Worm (Caenorhabditis elegans): ENCODE measurements around the gene srx-137.

srx-137 gene

DNA sequence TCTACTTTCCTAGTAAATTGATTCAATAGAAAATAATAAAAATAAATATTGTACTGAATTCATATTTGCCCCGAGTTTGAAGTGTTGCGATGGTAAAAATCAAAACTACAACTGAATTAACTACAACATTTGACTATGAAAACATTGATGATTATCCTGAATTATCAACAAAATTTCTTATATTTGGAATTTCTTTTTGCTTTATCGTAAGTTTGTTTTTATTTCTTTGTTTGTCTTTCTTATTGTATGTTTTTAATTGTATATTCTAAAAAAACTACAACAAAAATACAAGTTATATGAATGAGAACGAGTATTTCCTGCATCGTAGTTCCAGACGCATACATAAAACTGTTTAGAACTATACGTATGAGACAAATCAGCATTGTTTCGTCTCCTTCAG lies 25.4 kb upstream of the srx-137 start, which contains the start of gene srx-128:
Gene srx-128 (plus strand): TSS at position 301 of the 400 bp plus-strand sequence.
- TF ChIP-seq pha-4 (tag; optimal IDR thresholded peaks at IDR 0.05): no peak
- TF ChIP-seq elt-3 (tag; optimal IDR thresholded peaks at IDR 0.05): no peak
- TF ChIP-seq lin-15B (tag; optimal IDR thresholded peaks at IDR 0.05): no peak
- TF ChIP-seq unc-62 (GFP tag; optimal IDR thresholded peaks at IDR 0.05): no peak
- TF ChIP-seq nhr-67 (tag; optimal IDR thresholded peaks at IDR 0.05): no peak
- TF ChIP-seq sea-2 (GFP tag; optimal IDR thresholded peaks at IDR 0.05): no peak
- TF ChIP-seq daf-12 (tag; optimal IDR thresholded peaks at IDR 0.05): no peak
- TF ChIP-seq snpc-4 (tag; optimal IDR thresholded peaks at IDR 0.05): no peak
- no peak for TF ChIP-seq elt-1 (tag; optimal IDR thresholded peaks at IDR 0.05)
- TF ChIP-seq jun-1 (tag; optimal IDR thresholded peaks at IDR 0.05): no peak
- no peak for TF ChIP-seq nhr-12 (tag; optimal IDR thresholded peaks at IDR 0.05)
- TF ChIP-seq mml-1 (tag; optimal IDR thresholded peaks at IDR 0.05): no peak
- TF ChIP-seq aly-2 (tag; optimal IDR thresholded peaks at IDR 0.05): no peak
- TF ChIP-seq eor-1 (tag; optimal IDR thresholded peaks at IDR 0.05): no peak
- TF ChIP-seq egl-27 (tag; optimal IDR thresholded peaks at IDR 0.05): no peak
- no peak for TF ChIP-seq elt-2 (tag; optimal IDR thresholded peaks at IDR 0.05)
- TF ChIP-seq pqm-1 (tag; optimal IDR thresholded peaks at IDR 0.05): no peak
- TF ChIP-seq zag-1 (tag; optimal IDR thresholded peaks at IDR 0.05): no peak

DNA sequence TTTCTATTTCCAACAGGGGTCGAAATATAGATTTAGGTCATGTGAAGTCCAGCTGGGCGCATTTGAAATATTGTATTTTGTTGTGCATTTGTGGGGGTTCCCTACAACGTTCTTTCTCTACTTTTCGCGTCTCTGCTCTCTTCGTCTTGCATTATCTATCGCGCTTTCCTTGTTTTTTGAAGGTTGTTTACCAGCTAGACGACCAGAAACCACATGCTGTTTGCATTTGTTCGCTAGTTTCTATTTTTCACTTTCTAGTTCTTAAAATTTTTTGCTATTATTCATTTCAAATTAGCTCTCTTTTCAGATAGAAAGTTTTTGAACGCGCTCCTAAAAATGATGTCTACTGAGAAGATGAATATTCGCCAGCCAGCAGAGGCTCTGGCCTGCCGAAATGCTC lies 23.2 kb upstream of the srx-137 start, which contains the start of gene F55B12.10:
Gene F55B12.10 (plus strand): TSS at position 301 of the 400 bp plus-strand sequence.
- TF ChIP-seq egl-27 (tag; optimal IDR thresholded peaks at IDR 0.05) (no peak), pqm-1 (tag; optimal IDR thresholded peaks at IDR 0.05) (no peak), eor-1 (tag; optimal IDR thresholded peaks at IDR 0.05) (no peak), nhr-12 (tag; optimal IDR thresholded peaks at IDR 0.05) (no peak), elt-1 (tag; optimal IDR thresholded peaks at IDR 0.05) (no peak), nhr-23 (tag; optimal IDR thresholded peaks at IDR 0.05) (no peak), daf-12 (tag; optimal IDR thresholded peaks at IDR 0.05) (no peak), nhr-25 (tag; optimal IDR thresholded peaks at IDR 0.05) (no peak), elt-2 (tag; optimal IDR thresholded peaks at IDR 0.05) (no peak)

ce11 chrV:13840909-13841308 lies 21.7 kb upstream of the srx-137 start, which contains the start of gene srx-17:
Gene srx-17, plus strand, starts transcription at chrV:13841209.
- TF ChIP-seq ceh-16 (tag; optimal IDR thresholded peaks at IDR 0.05): no peak

ce11 chrV:13843147-13843546 lies 19.5 kb upstream of the srx-137 start, which contains the start of gene srx-130:
Gene srx-130, plus strand, starts transcription at chrV:13843447.
- TF ChIP-seq pha-4 (tag; optimal IDR thresholded peaks at IDR 0.05): no peak
- no peak for TF ChIP-seq nhr-25 (tag; optimal IDR thresholded peaks at IDR 0.05)
- no peak for TF ChIP-seq elt-1 (tag; optimal IDR thresholded peaks at IDR 0.05)
- TF ChIP-seq hmg-11 (tag; optimal IDR thresholded peaks at IDR 0.05): no peak
- no peak for TF ChIP-seq unc-62 (GFP tag; optimal IDR thresholded peaks at IDR 0.05)
- no peak for TF ChIP-seq snpc-4 (tag; optimal IDR thresholded peaks at IDR 0.05)
- no peak for TF ChIP-seq nhr-12 (tag; optimal IDR thresholded peaks at IDR 0.05)
- TF ChIP-seq nfya-1 (tag; optimal IDR thresholded peaks at IDR 0.05; ENCODE audit: insufficient read depth): no peak
- TF ChIP-seq fos-1 (tag; optimal IDR thresholded peaks at IDR 0.05): no peak
- TF ChIP-seq mml-1 (tag; optimal IDR thresholded peaks at IDR 0.05): no peak
- no peak for TF ChIP-seq aly-2 (tag; optimal IDR thresholded peaks at IDR 0.05)
- TF ChIP-seq jun-1 (tag; optimal IDR thresholded peaks at IDR 0.05): no peak

DNA sequence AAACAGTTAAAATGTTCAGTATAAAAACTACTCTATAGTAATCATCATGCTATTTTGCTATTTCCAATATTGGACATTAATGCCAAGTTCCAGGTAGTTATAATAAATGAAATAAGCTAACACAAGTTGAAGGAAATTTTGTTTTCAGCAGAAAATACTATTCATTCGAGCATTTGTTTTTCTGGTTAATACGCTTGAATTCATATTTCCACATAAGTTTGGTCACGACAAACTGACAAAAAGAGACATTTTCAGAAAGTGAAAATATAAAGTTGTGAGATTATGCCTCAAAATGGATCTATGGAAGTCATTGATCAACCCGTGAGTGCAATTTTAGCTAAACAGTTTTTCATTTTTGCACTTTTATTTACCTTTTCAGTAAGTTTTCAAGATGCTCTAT lies 17.5 kb upstream of the srx-137 start, which contains the start of gene srx-131:
Gene srx-131 (plus strand): TSS at position 301 of the 400 bp plus-strand sequence.
- TF ChIP-seq egl-5 (tag; optimal IDR thresholded peaks at IDR 0.05) (no peak), fkh-2 (tag; optimal IDR thresholded peaks at IDR 0.05) (no peak), nhr-23 (tag; optimal IDR thresholded peaks at IDR 0.05) (no peak), lsy-12 (tag; optimal IDR thresholded peaks at IDR 0.05) (no peak), nhr-28 (tag; optimal IDR thresholded peaks at IDR 0.05) (no peak), ztf-4 (tag; optimal IDR thresholded peaks at IDR 0.05) (no peak), daf-12 (tag; optimal IDR thresholded peaks at IDR 0.05) (no peak), fkh-10 (GFP tag; optimal IDR thresholded peaks at IDR 0.05) (no peak), pqm-1 (tag; optimal IDR thresholded peaks at IDR 0.05) (no peak), fos-1 (tag; optimal IDR thresholded peaks at IDR 0.05) (no peak), nfya-1 (tag; optimal IDR thresholded peaks at IDR 0.05; ENCODE audit: insufficient read depth) (no peak), nhr-67 (tag; optimal IDR thresholded peaks at IDR 0.05) (no peak), nhr-25 (tag; optimal IDR thresholded peaks at IDR 0.05) (no peak), nhr-76 (tag; optimal IDR thresholded peaks at IDR 0.05) (no peak), aly-2 (tag; optimal IDR thresholded peaks at IDR 0.05) (no peak), nhr-77 (tag; optimal IDR thresholded peaks at IDR 0.05) (no peak), mdl-1 (tag; optimal IDR thresholded peaks at IDR 0.05) (no peak), elt-3 (tag; optimal IDR thresholded peaks at IDR 0.05) (no peak), mml-1 (tag; optimal IDR thresholded peaks at IDR 0.05) (no peak)

Data from whole organism, L3 larva.